Fruit fly (Drosophila melanogaster) whole organism: ENCODE measurements around the gene CG15725.

Experiments
- pan ChIP-seq: fragments of >200 bp; optimal IDR thresholded peaks from 2 replicates; lab custom pipeline; 2017
- usp ChIP-seq: fragments of >200 bp; optimal IDR thresholded peaks from 2 replicates; lab custom pipeline; 2017; ENCODE audit warnings: missing biosample characterization, missing genetic modification characterization, mixed read lengths

- no peak for TF ChIP-seq pan (lab: Kevin White, UChicago)
- TF ChIP-seq usp (GFP tag; lab: Kevin White, UChicago) = no peak
Measured at dm6 chrX:12719940-12720355, 14.3 kb downstream of the CG15725 start.
